Worm (Caenorhabditis elegans) whole organism, young adult: ENCODE results near the gene clec-158.

Experiments used
- F10E7.11 ChIP-seq: sonication (generic microtip); optimal IDR thresholded peaks from 2 replicates; lab custom pipeline; 2017; ENCODE audit warnings: mild to moderate bottlenecking, missing genetic modification characterization, moderate library complexity, missing compliant biosample characterization
- F22D6.2 ChIP-seq: sonication (generic microtip); optimal IDR thresholded peaks from 2 replicates; lab custom pipeline; 2016; ENCODE audit warnings: mild to moderate bottlenecking, missing genetic modification characterization, missing compliant biosample characterization
- F39B2.1 ChIP-seq: fragments of 200-800 bp; sonication (Bioruptor generic); IDR thresholded peaks from 2 replicates; pipeline ENCODE4 v1.3.6; 2022; ENCODE audit warnings: missing genetic modification reagents, missing genetic modification characterization, missing compliant biosample characterization
- F57C9.4 ChIP-seq: sonication (generic microtip); optimal IDR thresholded peaks from 2 replicates; lab custom pipeline; 2017; ENCODE audit warnings: mild to moderate bottlenecking, missing genetic modification characterization, missing compliant biosample characterization
- K11D2.4 ChIP-seq: fragments of 200-800 bp; sonication (Bioruptor generic); IDR thresholded peaks from 2 replicates; pipeline ENCODE4 v1.3.6; 2022; ENCODE audit warnings: missing genetic modification reagents, missing genetic modification characterization, missing compliant biosample characterization
- K12H6.12 ChIP-seq: fragments of 200-800 bp; sonication (Bioruptor generic); optimal IDR thresholded peaks from 2 replicates; lab custom pipeline; 2018; ENCODE audit warnings: mild to moderate bottlenecking, missing genetic modification characterization, missing compliant biosample characterization
- Y53G8AR.9 ChIP-seq: fragments of 200-800 bp; sonication (Bioruptor generic); conservative IDR thresholded peaks from 2 replicates; pipeline ENCODE4 v1.3.6; 2022; ENCODE audit warnings: missing genetic modification reagents, missing genetic modification characterization, missing compliant biosample characterization
- Y79H2A.3 ChIP-seq: fragments of 200-800 bp; sonication (Bioruptor generic); conservative IDR thresholded peaks from 2 replicates; pipeline ENCODE4 v1.3.6; 2022; ENCODE audit warnings: missing genetic modification reagents, missing genetic modification characterization, missing compliant biosample characterization
- Y95B8A.8 ChIP-seq: fragments of 200-800 bp; sonication (Bioruptor generic); IDR thresholded peaks from 2 replicates; pipeline ENCODE4 v1.3.6; 2022; ENCODE audit warnings: missing genetic modification reagents, missing genetic modification characterization, missing compliant biosample characterization
- ZK185.1 ChIP-seq: sonication (generic microtip); optimal IDR thresholded peaks from 2 replicates; lab custom pipeline; 2016; ENCODE audit warnings: mild to moderate bottlenecking, missing genetic modification characterization, missing compliant biosample characterization; ENCODE audit not compliant: poor library complexity, severe bottlenecking
- atf-7 ChIP-seq: sonication (generic microtip); optimal IDR thresholded peaks from 2 replicates; lab custom pipeline; 2017; ENCODE audit warnings: mild to moderate bottlenecking, missing genetic modification characterization, missing compliant biosample characterization
- athp-1 ChIP-seq: sonication (generic microtip); optimal IDR thresholded peaks from 2 replicates; lab custom pipeline; 2017; ENCODE audit warnings: mild to moderate bottlenecking, missing genetic modification characterization, missing compliant biosample characterization
- attf-3 ChIP-seq: fragments of 200-800 bp; sonication (Bioruptor generic); conservative IDR thresholded peaks from 2 replicates; pipeline ENCODE4 v1.3.6; 2022; ENCODE audit warnings: missing genetic modification reagents, missing genetic modification characterization, missing compliant biosample characterization
- cebp-1 ChIP-seq, 2 experiments: fragments of 200-800 bp in 1 of 2; sonication (Bioruptor generic) in 1 of 2; sonication (generic microtip) in 1 of 2; IDR thresholded peaks in 1 of 2; optimal IDR thresholded peaks in 1 of 2; 2 replicates each; pipeline versions ENCODE4 v1.3.6 to Lab custom; 2017 to 2022; ENCODE audit warnings: missing compliant biosample characterization in 2 of 2, missing genetic modification characterization in 2 of 2, mild to moderate bottlenecking in 1 of 2, missing genetic modification reagents in 1 of 2, moderate library complexity in 1 of 2
- ceh-100 ChIP-seq: fragments of 200-800 bp; sonication (Bioruptor generic); IDR thresholded peaks from 2 replicates; pipeline ENCODE4 v1.3.6; 2022; ENCODE audit warnings: missing genetic modification reagents, missing genetic modification characterization, missing compliant biosample characterization
- ceh-91 ChIP-seq: fragments of 200-800 bp; sonication (Bioruptor generic); IDR thresholded peaks from 2 replicates; pipeline ENCODE4 v1.3.6; 2022; ENCODE audit warnings: missing genetic modification reagents, missing genetic modification characterization, missing compliant biosample characterization
- chd-7 ChIP-seq: sonication (generic microtip); optimal IDR thresholded peaks from 2 replicates; lab custom pipeline; 2016; ENCODE audit warnings: mild to moderate bottlenecking, missing genetic modification characterization, moderate library complexity, missing compliant biosample characterization
- dpff-1 ChIP-seq: sonication (generic microtip); optimal IDR thresholded peaks from 2 replicates; lab custom pipeline; 2017; ENCODE audit warnings: mild to moderate bottlenecking, missing genetic modification characterization, missing compliant biosample characterization
- dpl-1 ChIP-seq: fragments of 150-350 bp; optimal IDR thresholded peaks from 2 replicates; lab custom pipeline; 2014; ENCODE audit warnings: missing biosample characterization, missing genetic modification reagents, missing genetic modification characterization
- egrh-3 ChIP-seq: fragments of 200-800 bp; sonication (Bioruptor generic); IDR thresholded peaks from 2 replicates; pipeline ENCODE4 v1.3.6; 2022; ENCODE audit warnings: missing genetic modification reagents, missing genetic modification characterization, missing compliant biosample characterization
- hlh-26 ChIP-seq: fragments of 200-800 bp; sonication (Bioruptor generic); conservative IDR thresholded peaks from 2 replicates; pipeline ENCODE4 v1.3.6; 2022; ENCODE audit warnings: missing genetic modification reagents, missing genetic modification characterization, missing compliant biosample characterization
- hmg-1.2 ChIP-seq: fragments of 200-800 bp; sonication (Bioruptor generic); IDR thresholded peaks from 2 replicates; pipeline ENCODE4 v1.3.6; 2022; ENCODE audit warnings: missing genetic modification reagents, missing genetic modification characterization, missing compliant biosample characterization
- hmg-20 ChIP-seq: fragments of 200-800 bp; sonication (Bioruptor generic); IDR thresholded peaks from 2 replicates; pipeline ENCODE4 v1.3.6; 2022; ENCODE audit warnings: missing genetic modification reagents, missing genetic modification characterization, missing compliant biosample characterization
- hsf-1 ChIP-seq: fragments of 200-800 bp; sonication (Bioruptor generic); IDR thresholded peaks from 2 replicates; pipeline ENCODE4 v1.3.6; 2022; ENCODE audit warnings: missing genetic modification reagents, missing genetic modification characterization, missing compliant biosample characterization
- let-607 ChIP-seq, 2 experiments: fragments of 200-800 bp in 1 of 2; sonication (Bioruptor generic) in 1 of 2; sonication (generic microtip) in 1 of 2; optimal IDR thresholded peaks; 2 replicates each; lab custom pipeline; 2016 to 2018; ENCODE audit warnings: mild to moderate bottlenecking in 2 of 2, missing compliant biosample characterization in 2 of 2, missing genetic modification characterization in 2 of 2, moderate library complexity in 2 of 2, missing genotype in 1 of 2
- lin-26 ChIP-seq: fragments of 200-800 bp; sonication (Bioruptor generic); IDR thresholded peaks from 2 replicates; pipeline ENCODE4 v1.3.6; 2022; ENCODE audit warnings: missing genetic modification reagents, missing genetic modification characterization, missing compliant biosample characterization
- lin-35 ChIP-seq, 3 experiments: fragments of 150-350 bp in 2 of 3; sonication (generic microtip) in 1 of 3; optimal IDR thresholded peaks; 2 replicates each; lab custom pipeline; 2014 to 2018; ENCODE audit warnings: missing biosample characterization in 3 of 3, missing genetic modification characterization in 3 of 3, missing genetic modification reagents in 3 of 3
- lin-40 ChIP-seq: sonication (generic microtip); optimal IDR thresholded peaks from 2 replicates; lab custom pipeline; 2016; ENCODE audit warnings: missing genetic modification characterization, mild to moderate bottlenecking, missing compliant biosample characterization, missing genotype, missing genetic modification reagents
- lin-54 ChIP-seq: fragments of 200-800 bp; sonication (Bioruptor generic); optimal IDR thresholded peaks from 2 replicates; lab custom pipeline; 2018; ENCODE audit warnings: mild to moderate bottlenecking, missing genetic modification characterization, missing compliant biosample characterization
- lsl-1 ChIP-seq: fragments of 200-800 bp; sonication (Bioruptor generic); optimal IDR thresholded peaks from 2 replicates; lab custom pipeline; 2018; ENCODE audit warnings: mild to moderate bottlenecking, missing genetic modification characterization, moderate library complexity, missing compliant biosample characterization
- madf-3 ChIP-seq: fragments of 200-800 bp; sonication (Bioruptor generic); IDR thresholded peaks from 2 replicates; pipeline ENCODE4 v1.3.6; 2022; ENCODE audit warnings: missing genetic modification reagents, missing genetic modification characterization, missing compliant biosample characterization
- mes-4 ChIP-seq: sonication (generic microtip); optimal IDR thresholded peaks from 2 replicates; lab custom pipeline; 2016; ENCODE audit warnings: missing genotype, missing genetic modification characterization, missing compliant biosample characterization
- nfyb-1 ChIP-seq: fragments of 200-800 bp; sonication (Bioruptor generic); IDR thresholded peaks from 2 replicates; pipeline ENCODE4 v1.3.6; 2022; ENCODE audit warnings: missing genetic modification reagents, missing genetic modification characterization, missing compliant biosample characterization
- nhr-27 ChIP-seq: fragments of 200-800 bp; sonication (Bioruptor generic); optimal IDR thresholded peaks from 2 replicates; lab custom pipeline; 2018; ENCODE audit warnings: mild to moderate bottlenecking, missing genetic modification characterization, moderate library complexity, missing compliant biosample characterization
- nhr-80 ChIP-seq: sonication (generic microtip); optimal IDR thresholded peaks from 2 replicates; lab custom pipeline; 2016; ENCODE audit warnings: missing genetic modification characterization, missing compliant biosample characterization
- pha-4 ChIP-seq: fragments of 150-350 bp; sonication (generic microtip); optimal IDR thresholded peaks from 2 replicates; lab custom pipeline; 2014; ENCODE audit warnings: missing biosample characterization, missing genetic modification reagents, missing genetic modification characterization
- snpc-4 ChIP-seq, 5 experiments: fragments of 150-350 bp in 1 of 5; sonication (generic microtip) in 4 of 5; optimal IDR thresholded peaks; 2 replicates each; lab custom pipeline; 2014 to 2018; ENCODE audit warnings: missing genetic modification characterization in 5 of 5, missing biosample characterization in 3 of 5, antibody characterized with exemption in 2 of 5, mild to moderate bottlenecking in 2 of 5, missing compliant biosample characterization in 2 of 5, missing genotype in 2 of 5, moderate library complexity in 2 of 5, missing genetic modification reagents in 1 of 5
- somi-1 ChIP-seq: fragments of 200-800 bp; sonication (Bioruptor generic); optimal IDR thresholded peaks from 2 replicates; lab custom pipeline; 2018; ENCODE audit warnings: mild to moderate bottlenecking, missing genetic modification characterization, missing compliant biosample characterization
- tbp1 ChIP-seq: fragments of 200-800 bp; sonication (Bioruptor generic); optimal IDR thresholded peaks from 2 replicates; lab custom pipeline; 2018; ENCODE audit warnings: mild to moderate bottlenecking, missing genetic modification characterization, missing compliant biosample characterization
- unc-62 ChIP-seq: fragments of 150-350 bp; optimal IDR thresholded peaks from 2 replicates; lab custom pipeline; 2014; ENCODE audit warnings: missing biosample characterization, missing genetic modification reagents, missing genetic modification characterization
- ztf-22 ChIP-seq: fragments of 200-800 bp; sonication (Bioruptor generic); optimal IDR thresholded peaks from 2 replicates; lab custom pipeline; 2018; ENCODE audit warnings: mild to moderate bottlenecking, missing genetic modification characterization, moderate library complexity, missing compliant biosample characterization
- ztf-25 ChIP-seq: fragments of 200-800 bp; sonication (Bioruptor generic); IDR thresholded peaks from 2 replicates; pipeline ENCODE4 v1.3.6; 2022; ENCODE audit warnings: missing genetic modification reagents, missing genetic modification characterization, missing compliant biosample characterization
- ztf-26 ChIP-seq: sonication (generic microtip); optimal IDR thresholded peaks from 2 replicates; lab custom pipeline; 2017; ENCODE audit warnings: missing genetic modification characterization, missing compliant biosample characterization
- ztf-6 ChIP-seq: fragments of 200-800 bp; sonication (Bioruptor generic); IDR thresholded peaks from 2 replicates; pipeline ENCODE4 v1.3.6; 2022; ENCODE audit warnings: missing genetic modification reagents, missing genetic modification characterization, missing compliant biosample characterization

The clec-158 gene

DNA sequence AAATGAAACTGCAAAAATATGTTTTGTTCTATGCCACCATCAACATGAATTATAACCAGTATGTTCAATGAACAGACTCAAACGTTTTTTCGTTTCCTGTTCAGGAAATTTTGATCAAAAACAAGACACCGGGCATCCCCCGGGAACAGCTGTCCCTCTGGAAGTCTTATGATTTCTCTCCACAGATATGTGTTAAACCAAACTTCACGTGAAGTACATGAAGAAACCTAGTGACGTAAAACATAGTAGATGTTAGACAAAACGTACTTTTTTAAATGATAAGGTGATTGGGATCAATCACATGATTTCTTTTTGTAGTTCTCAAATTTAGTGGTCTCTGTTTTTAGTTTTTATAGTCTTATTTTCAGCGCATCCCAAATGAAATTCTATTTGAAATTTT, 39.1 kb upstream of the clec-158 start:
- peak; percentile 7 for TF ChIP-seq tbp1 (GFP tag; lab: Kevin White, UChicago)
- peak; percentile 43 for TF ChIP-seq ztf-26 (tag; lab: Kevin White, UChicago)
- 0 out of 2 replicates have a peak, but pooled peaks have one; percentile 8 for TF ChIP-seq Y53G8AR.9 (GFP tag; lab: Robert Waterston, UW)
- peak; percentile 13 for TF ChIP-seq lin-40 (tag; lab: Kevin White, UChicago)
- no peak for TF ChIP-seq athp-1
- peak; percentile 33; the same call in 1 of the 2 replicates for TF ChIP-seq K11D2.4 (GFP tag; lab: Robert Waterston, UW)
- no peak for TF ChIP-seq cebp-1 (GFP tag; IDR thresholded peaks at IDR 0.05; lab: Robert Waterston, UW)
- peak; percentile 15 for TF ChIP-seq cebp-1 (tag; optimal IDR thresholded peaks at IDR 0.05; lab: Kevin White, UChicago)
- no peak for TF ChIP-seq hlh-26 (GFP tag; lab: Robert Waterston, UW)
- peak; percentile 60 for TF ChIP-seq somi-1
- TF ChIP-seq nhr-80, result no peak

DNA sequence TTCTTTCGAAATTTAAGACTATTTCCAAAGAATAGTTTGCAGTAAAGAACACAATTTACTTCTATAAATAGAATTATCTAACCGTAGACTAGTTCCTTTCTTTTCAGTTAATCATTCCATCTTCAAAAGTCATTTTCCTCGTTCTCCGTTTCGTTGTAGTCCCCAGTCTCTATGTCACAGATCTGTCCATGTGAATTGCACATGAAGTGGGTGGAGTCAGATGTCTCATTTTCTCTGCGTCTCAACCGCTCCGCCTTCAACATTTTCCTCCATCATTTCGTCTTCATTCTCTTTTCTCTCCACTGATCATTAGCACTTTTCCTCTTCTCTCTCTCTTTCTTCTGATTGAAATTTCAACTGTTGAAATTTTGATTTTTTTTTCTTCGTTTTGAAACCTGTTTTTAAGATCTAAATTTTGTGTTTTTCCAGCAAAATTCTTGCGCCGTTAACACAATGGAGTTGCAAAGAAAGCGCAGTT, 38.2 kb upstream of the clec-158 start, which contains the start of gene T07E3.4:
T07E3.4 (plus strand) TSS at position 428 of the 478 bp plus-strand sequence.
- TF ChIP-seq mes-4 (tag; lab: Kevin White, UChicago) (no peak), nhr-80 (peak; percentile 35), ZK185.1 (tag; lab: Kevin White, UChicago) (peak; percentile 51), ceh-100 (no peak), nhr-27 (no peak), hmg-1.2 (GFP tag; lab: Robert Waterston, UW) (peak; percentile 78), nfyb-1 (GFP tag; lab: Robert Waterston, UW) (peak; percentile 33; the same call in 1 of the 2 replicates), F22D6.2 (no peak), lsl-1 (GFP tag; lab: Kevin White, UChicago) (no peak), chd-7 (tag; lab: Kevin White, UChicago) (peak; percentile 13), F39B2.1 (GFP tag; lab: Robert Waterston, UW) (no peak), egrh-3 (GFP tag; lab: Robert Waterston, UW) (no peak), cebp-1 (GFP tag; IDR thresholded peaks at IDR 0.05; lab: Robert Waterston, UW) (no peak), cebp-1 (tag; optimal IDR thresholded peaks at IDR 0.05; lab: Kevin White, UChicago) (peak; percentile 68), ztf-26 (tag; lab: Kevin White, UChicago) (peak; percentile 60), pha-4 (peak; percentile 45), ztf-6 (GFP tag; lab: Robert Waterston, UW) (no peak), lin-54 (GFP tag; lab: Kevin White, UChicago) (no peak), unc-62 (no peak), F57C9.4 (tag; lab: Kevin White, UChicago) (no peak), ztf-22 (GFP tag; lab: Kevin White, UChicago) (no peak), hsf-1 (GFP tag; lab: Robert Waterston, UW) (no peak), atf-7 (tag; lab: Kevin White, UChicago) (peak; percentile 38), somi-1 (peak; percentile 78), lin-26 (GFP tag; lab: Robert Waterston, UW) (no peak), lin-35 (GFP tag; optimal IDR thresholded peaks at IDR 0.05; lab: Kevin White, UChicago) (peak in 1 of 3 experiments; percentile 41), ceh-91 (GFP tag; lab: Robert Waterston, UW) (no peak), let-607 (tag; optimal IDR thresholded peaks at IDR 0.05; lab: Kevin White, UChicago) (no peak), hmg-20 (GFP tag; lab: Robert Waterston, UW) (no peak), attf-3 (GFP tag; lab: Robert Waterston, UW) (no peak), madf-3 (GFP tag; lab: Robert Waterston, UW) (no peak), Y95B8A.8 (GFP tag; lab: Robert Waterston, UW) (no peak), K12H6.12 (peak; percentile 28), Y79H2A.3 (GFP tag; lab: Robert Waterston, UW) (no peak), dpl-1 (no peak), dpff-1 (tag; lab: Kevin White, UChicago) (no peak), ztf-25 (GFP tag; lab: Robert Waterston, UW) (no peak), tbp1 (GFP tag; lab: Kevin White, UChicago) (no peak), snpc-4 (GFP tag; optimal IDR thresholded peaks at IDR 0.05; lab: Kevin White, UChicago) (no peak), snpc-4 (tag; optimal IDR thresholded peaks at IDR 0.05; lab: Kevin White, UChicago) (peak in 1 of 4 experiments; percentile 15), F10E7.11 (tag; lab: Kevin White, UChicago) (no peak)
